Worm (Caenorhabditis elegans): ENCODE measurements around the gene pfn-2.

DNA sequence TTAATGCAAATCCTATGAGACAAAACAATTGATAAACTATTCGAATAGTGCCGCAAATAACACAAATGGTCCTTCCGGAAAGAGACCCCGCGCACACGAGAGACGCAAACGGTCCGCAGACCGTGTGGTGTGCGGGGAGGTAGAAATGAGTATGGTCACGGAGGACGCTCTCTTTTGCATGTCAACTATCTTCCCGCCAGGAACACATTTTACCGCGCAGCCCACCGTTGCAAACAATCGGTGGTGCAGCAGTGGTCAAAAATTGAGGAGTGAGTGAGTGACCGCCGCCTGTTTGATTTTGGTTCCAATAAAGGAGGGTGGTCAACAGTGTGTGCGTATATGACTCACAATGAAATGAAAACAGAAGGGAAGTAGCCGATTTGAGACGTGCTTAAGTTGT lies 6.8 kb upstream of the pfn-2 start:
- TF ChIP-seq unc-62 (GFP tag; optimal IDR thresholded peaks at IDR 0.05): no peak
- TF ChIP-seq fkh-10 (GFP tag; optimal IDR thresholded peaks at IDR 0.05): no peak
- no peak for TF ChIP-seq pqm-1 (tag; optimal IDR thresholded peaks at IDR 0.05)
- no peak for TF ChIP-seq nhr-237 (tag; optimal IDR thresholded peaks at IDR 0.05)
- TF ChIP-seq lin-39 (tag; optimal IDR thresholded peaks at IDR 0.05): no peak
- TF ChIP-seq ceh-82 (tag; optimal IDR thresholded peaks at IDR 0.05): no peak
- TF ChIP-seq ceh-28 (tag; optimal IDR thresholded peaks at IDR 0.05): no peak
- TF ChIP-seq ama-1 (optimal IDR thresholded peaks at IDR 0.05): no peak
- no peak for TF ChIP-seq aly-2 (tag; optimal IDR thresholded peaks at IDR 0.05)
- peak; percentile 17 for TF ChIP-seq pha-4 (tag; optimal IDR thresholded peaks at IDR 0.05)
- TF ChIP-seq nhr-28 (tag; optimal IDR thresholded peaks at IDR 0.05): no peak
- no peak for TF ChIP-seq ZK546.5 (tag; optimal IDR thresholded peaks at IDR 0.05)

Data from whole organism, L3 larva.